Worm (Caenorhabditis elegans) whole organism, young adult: ENCODE measurements around the gene ins-16.

Source experiments
- B0019.2 ChIP-seq: fragments of 200-800 bp; sonication (Bioruptor generic); conservative IDR thresholded peaks from 2 replicates; pipeline ENCODE4 v1.3.6; 2022; ENCODE audit warnings: missing genetic modification reagents, missing genetic modification characterization, missing compliant biosample characterization
- B0035.1 ChIP-seq: sonication (generic microtip); optimal IDR thresholded peaks from 2 replicates; lab custom pipeline; 2016; ENCODE audit warnings: missing genetic modification characterization, mild to moderate bottlenecking, missing compliant biosample characterization, missing genotype, missing genetic modification reagents
- B0336.3 ChIP-seq: fragments of 200-800 bp; sonication (Bioruptor generic); IDR thresholded peaks from 2 replicates; pipeline ENCODE4 v1.3.6; 2022; ENCODE audit warnings: missing genetic modification characterization, missing compliant biosample characterization
- D2030.7 ChIP-seq: fragments of 200-800 bp; sonication (Bioruptor generic); IDR thresholded peaks from 2 replicates; pipeline ENCODE4 v1.3.6; 2022; ENCODE audit warnings: missing genetic modification reagents, missing genetic modification characterization, missing compliant biosample characterization
- F49E8.2 ChIP-seq: sonication (generic microtip); optimal IDR thresholded peaks from 3 replicates; lab custom pipeline; 2017; ENCODE audit warnings: missing genetic modification characterization, mild to moderate bottlenecking, missing compliant biosample characterization, antibody characterized with exemption, moderate library complexity; ENCODE audit not compliant: insufficient read depth
- F57A8.1 ChIP-seq: fragments of 200-800 bp; sonication (Bioruptor generic); optimal IDR thresholded peaks from 2 replicates; lab custom pipeline; 2018; ENCODE audit warnings: mild to moderate bottlenecking, missing genetic modification characterization, moderate library complexity, missing compliant biosample characterization
- F57C9.4 ChIP-seq: sonication (generic microtip); optimal IDR thresholded peaks from 2 replicates; lab custom pipeline; 2017; ENCODE audit warnings: mild to moderate bottlenecking, missing genetic modification characterization, missing compliant biosample characterization
- K11D2.4 ChIP-seq: fragments of 200-800 bp; sonication (Bioruptor generic); IDR thresholded peaks from 2 replicates; pipeline ENCODE4 v1.3.6; 2022; ENCODE audit warnings: missing genetic modification reagents, missing genetic modification characterization, missing compliant biosample characterization
- Y53F4B.3 ChIP-seq: fragments of 200-800 bp; sonication (Bioruptor generic); IDR thresholded peaks from 2 replicates; pipeline ENCODE4 v1.3.6; 2022; ENCODE audit warnings: missing genetic modification reagents, missing genetic modification characterization, missing compliant biosample characterization
- Y56A3A.18 ChIP-seq: fragments of 200-800 bp; sonication (Bioruptor generic); IDR thresholded peaks from 2 replicates; pipeline ENCODE4 v1.3.6; 2022; ENCODE audit warnings: missing genetic modification reagents, missing genetic modification characterization, missing compliant biosample characterization
- Y95B8A.8 ChIP-seq: fragments of 200-800 bp; sonication (Bioruptor generic); IDR thresholded peaks from 2 replicates; pipeline ENCODE4 v1.3.6; 2022; ENCODE audit warnings: missing genetic modification reagents, missing genetic modification characterization, missing compliant biosample characterization
- ZK185.1 ChIP-seq: sonication (generic microtip); optimal IDR thresholded peaks from 2 replicates; lab custom pipeline; 2016; ENCODE audit warnings: mild to moderate bottlenecking, missing genetic modification characterization, missing compliant biosample characterization; ENCODE audit not compliant: poor library complexity, severe bottlenecking
- akir-1 ChIP-seq: fragments of 200-800 bp; sonication (Bioruptor generic); optimal IDR thresholded peaks from 2 replicates; lab custom pipeline; 2018; ENCODE audit warnings: mild to moderate bottlenecking, missing genetic modification characterization, moderate library complexity, missing compliant biosample characterization
- aptf-2 ChIP-seq: fragments of 200-800 bp; sonication (Bioruptor generic); conservative IDR thresholded peaks from 2 replicates; pipeline ENCODE4 v1.3.6; 2022; ENCODE audit warnings: missing genetic modification reagents, missing genetic modification characterization, missing compliant biosample characterization
- aptf-3 ChIP-seq: fragments of 200-800 bp; sonication (Bioruptor generic); IDR thresholded peaks from 2 replicates; pipeline ENCODE4 v1.3.6; 2022; ENCODE audit warnings: missing genetic modification characterization, missing compliant biosample characterization
- athp-1 ChIP-seq: sonication (generic microtip); optimal IDR thresholded peaks from 2 replicates; lab custom pipeline; 2017; ENCODE audit warnings: mild to moderate bottlenecking, missing genetic modification characterization, missing compliant biosample characterization
- attf-5 ChIP-seq: fragments of 200-800 bp; sonication (Bioruptor generic); optimal IDR thresholded peaks from 2 replicates; lab custom pipeline; 2018; ENCODE audit warnings: mild to moderate bottlenecking, missing genetic modification characterization, missing compliant biosample characterization
- cebp-1 ChIP-seq, 2 experiments: fragments of 200-800 bp in 1 of 2; sonication (Bioruptor generic) in 1 of 2; sonication (generic microtip) in 1 of 2; IDR thresholded peaks in 1 of 2; optimal IDR thresholded peaks in 1 of 2; 2 replicates each; pipeline versions ENCODE4 v1.3.6 to Lab custom; 2017 to 2022; ENCODE audit warnings: missing compliant biosample characterization in 2 of 2, missing genetic modification characterization in 2 of 2, mild to moderate bottlenecking in 1 of 2, missing genetic modification reagents in 1 of 2, moderate library complexity in 1 of 2
- ceh-100 ChIP-seq: fragments of 200-800 bp; sonication (Bioruptor generic); IDR thresholded peaks from 2 replicates; pipeline ENCODE4 v1.3.6; 2022; ENCODE audit warnings: missing genetic modification reagents, missing genetic modification characterization, missing compliant biosample characterization
- ceh-40 ChIP-seq: fragments of 200-800 bp; sonication (Bioruptor generic); IDR thresholded peaks from 2 replicates; pipeline ENCODE4 v1.3.6; 2022; ENCODE audit warnings: missing genetic modification characterization, missing compliant biosample characterization
- ceh-58 ChIP-seq: fragments of 200-800 bp; sonication (Bioruptor generic); IDR thresholded peaks from 2 replicates; pipeline ENCODE4 v1.3.6; 2022; ENCODE audit warnings: missing genetic modification characterization, missing compliant biosample characterization
- die-1 ChIP-seq: sonication (generic microtip); optimal IDR thresholded peaks from 2 replicates; lab custom pipeline; 2016; ENCODE audit warnings: missing genotype, mild to moderate bottlenecking, missing genetic modification characterization, missing compliant biosample characterization
- ekl-4 ChIP-seq: fragments of 200-800 bp; sonication (Bioruptor generic); IDR thresholded peaks from 2 replicates; pipeline ENCODE4 v1.3.6; 2022; ENCODE audit warnings: missing genetic modification reagents, missing genetic modification characterization, missing compliant biosample characterization
- him-1 ChIP-seq: sonication (generic microtip); optimal IDR thresholded peaks from 2 replicates; lab custom pipeline; 2016; ENCODE audit warnings: missing genotype, missing genetic modification reagents, missing genetic modification characterization, missing compliant biosample characterization
- hlh-12 ChIP-seq: sonication (generic microtip); optimal IDR thresholded peaks from 2 replicates; lab custom pipeline; 2016; ENCODE audit warnings: missing genetic modification characterization, missing compliant biosample characterization
- hmg-1.2 ChIP-seq: fragments of 200-800 bp; sonication (Bioruptor generic); IDR thresholded peaks from 2 replicates; pipeline ENCODE4 v1.3.6; 2022; ENCODE audit warnings: missing genetic modification reagents, missing genetic modification characterization, missing compliant biosample characterization
- hmg-20 ChIP-seq: fragments of 200-800 bp; sonication (Bioruptor generic); IDR thresholded peaks from 2 replicates; pipeline ENCODE4 v1.3.6; 2022; ENCODE audit warnings: missing genetic modification reagents, missing genetic modification characterization, missing compliant biosample characterization
- hrde-1 ChIP-seq: sonication (generic microtip); optimal IDR thresholded peaks from 2 replicates; lab custom pipeline; 2016; ENCODE audit warnings: missing genetic modification characterization, mild to moderate bottlenecking, missing compliant biosample characterization, moderate library complexity, missing genotype, missing genetic modification reagents, borderline replicate concordance
- let-526 ChIP-seq: fragments of 200-800 bp; sonication (Bioruptor generic); IDR thresholded peaks from 2 replicates; pipeline ENCODE4 v1.3.6; 2022; ENCODE audit warnings: missing genetic modification reagents, missing genetic modification characterization, missing compliant biosample characterization
- let-607 ChIP-seq, 2 experiments: fragments of 200-800 bp in 1 of 2; sonication (Bioruptor generic) in 1 of 2; sonication (generic microtip) in 1 of 2; optimal IDR thresholded peaks; 2 replicates each; lab custom pipeline; 2016 to 2018; ENCODE audit warnings: mild to moderate bottlenecking in 2 of 2, missing compliant biosample characterization in 2 of 2, missing genetic modification characterization in 2 of 2, moderate library complexity in 2 of 2, missing genotype in 1 of 2
- lin-35 ChIP-seq, 3 experiments: fragments of 150-350 bp in 2 of 3; sonication (generic microtip) in 1 of 3; optimal IDR thresholded peaks; 2 replicates each; lab custom pipeline; 2014 to 2018; ENCODE audit warnings: missing biosample characterization in 3 of 3, missing genetic modification characterization in 3 of 3, missing genetic modification reagents in 3 of 3
- lir-1 ChIP-seq: fragments of 200-800 bp; sonication (Bioruptor generic); conservative IDR thresholded peaks from 2 replicates; pipeline ENCODE4 v1.3.6; 2022; ENCODE audit warnings: missing genetic modification reagents, missing genetic modification characterization, missing compliant biosample characterization
- madf-3 ChIP-seq: fragments of 200-800 bp; sonication (Bioruptor generic); IDR thresholded peaks from 2 replicates; pipeline ENCODE4 v1.3.6; 2022; ENCODE audit warnings: missing genetic modification reagents, missing genetic modification characterization, missing compliant biosample characterization
- madf-8 ChIP-seq: fragments of 200-800 bp; sonication (Bioruptor generic); conservative IDR thresholded peaks from 2 replicates; pipeline ENCODE4 v1.3.6; 2022; ENCODE audit warnings: missing genetic modification reagents, missing genetic modification characterization, missing compliant biosample characterization
- nfya-1 ChIP-seq: sonication (generic microtip); optimal IDR thresholded peaks from 2 replicates; lab custom pipeline; 2017; ENCODE audit warnings: antibody characterized with exemption, missing compliant biosample characterization, missing genetic modification characterization, borderline replicate concordance; ENCODE audit not compliant: insufficient read depth
- pha-4 ChIP-seq: fragments of 150-350 bp; sonication (generic microtip); optimal IDR thresholded peaks from 2 replicates; lab custom pipeline; 2014; ENCODE audit warnings: missing biosample characterization, missing genetic modification reagents, missing genetic modification characterization
- repo-1 ChIP-seq: sonication (generic microtip); optimal IDR thresholded peaks from 2 replicates; lab custom pipeline; 2017; ENCODE audit warnings: mild to moderate bottlenecking, missing genetic modification characterization, missing compliant biosample characterization
- sdz-38 ChIP-seq: sonication (generic microtip); optimal IDR thresholded peaks from 2 replicates; lab custom pipeline; 2016; ENCODE audit warnings: missing genotype, missing genetic modification characterization, missing compliant biosample characterization
- tbp1 ChIP-seq: fragments of 200-800 bp; sonication (Bioruptor generic); optimal IDR thresholded peaks from 2 replicates; lab custom pipeline; 2018; ENCODE audit warnings: mild to moderate bottlenecking, missing genetic modification characterization, missing compliant biosample characterization
- tbx-9 ChIP-seq: sonication (generic microtip); optimal IDR thresholded peaks from 2 replicates; lab custom pipeline; 2016; ENCODE audit warnings: borderline replicate concordance, missing genetic modification characterization, inconsistent platforms, missing compliant biosample characterization
- tlf-1 ChIP-seq: fragments of 200-800 bp; sonication (Bioruptor generic); optimal IDR thresholded peaks from 2 replicates; lab custom pipeline; 2018; ENCODE audit warnings: mild to moderate bottlenecking, missing genetic modification characterization, missing compliant biosample characterization
- unc-130 ChIP-seq: sonication (generic microtip); optimal IDR thresholded peaks from 2 replicates; lab custom pipeline; 2016; ENCODE audit warnings: missing genetic modification reagents, missing genetic modification characterization, missing compliant biosample characterization
- zfh-2 ChIP-seq: fragments of 200-800 bp; sonication (Bioruptor generic); conservative IDR thresholded peaks from 2 replicates; pipeline ENCODE4 v1.3.6; 2022; ENCODE audit warnings: missing genetic modification reagents, missing genetic modification characterization, missing compliant biosample characterization
- ztf-26 ChIP-seq: sonication (generic microtip); optimal IDR thresholded peaks from 2 replicates; lab custom pipeline; 2017; ENCODE audit warnings: missing genetic modification characterization, missing compliant biosample characterization
- ztf-3 ChIP-seq: fragments of 200-800 bp; sonication (Bioruptor generic); optimal IDR thresholded peaks from 2 replicates; lab custom pipeline; 2018; ENCODE audit warnings: mild to moderate bottlenecking, missing genetic modification characterization, missing compliant biosample characterization

Gene ins-16

DNA sequence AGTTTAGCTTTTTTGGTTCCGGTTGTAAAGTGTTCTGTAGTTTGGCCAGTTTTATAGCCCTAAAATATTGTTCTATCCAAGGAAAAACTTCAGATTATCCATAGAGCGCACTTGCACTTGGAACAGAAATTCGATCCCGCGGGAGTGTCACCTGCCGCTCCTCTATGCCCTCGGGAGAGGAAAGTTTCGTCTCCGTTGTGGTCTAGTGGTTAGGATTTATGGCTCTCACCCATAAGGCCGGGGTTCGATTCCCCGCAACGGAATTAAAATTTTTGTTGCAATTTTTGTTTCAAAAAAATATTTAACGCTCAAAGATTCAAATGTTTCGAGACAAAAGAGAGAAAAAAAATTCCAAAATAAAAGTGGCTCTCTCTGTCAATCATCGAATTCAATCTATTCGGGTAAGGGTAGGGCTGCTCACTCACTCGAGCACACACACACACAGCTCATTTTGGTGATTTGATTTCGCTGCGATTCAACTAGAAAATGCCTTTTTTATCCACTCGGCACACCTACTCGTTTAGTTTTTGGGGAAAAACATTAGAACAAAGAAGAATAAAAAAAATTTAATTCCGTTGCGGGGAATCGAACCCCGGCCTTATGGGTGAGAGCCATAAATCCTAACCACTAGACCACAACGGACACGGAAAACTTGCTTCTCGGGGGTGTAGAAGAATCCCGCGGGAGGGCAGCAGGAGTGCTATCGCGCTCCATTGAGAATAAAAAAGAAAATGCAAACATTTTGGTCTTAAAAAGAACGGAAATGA is 28.2 kb downstream of the ins-16 start (continued):
- TF ChIP-seq B0019.2 (GFP tag; lab: Robert Waterston, UW), result peak; percentile 48; the same call in 1 of the 2 replicates
- no peak for TF ChIP-seq hlh-12 (tag; lab: Kevin White, UChicago)
- TF ChIP-seq ztf-3 (GFP tag; lab: Kevin White, UChicago), result no peak
- TF ChIP-seq B0035.1, result no peak
- peak in 1 of 3 experiments; percentile 7 for TF ChIP-seq lin-35 (GFP tag; optimal IDR thresholded peaks at IDR 0.05; lab: Kevin White, UChicago)
- peak; percentile 71 for TF ChIP-seq Y56A3A.18 (GFP tag; lab: Robert Waterston, UW)
- no peak for TF ChIP-seq attf-5 (GFP tag; lab: Kevin White, UChicago)
- TF ChIP-seq F57C9.4 (tag; lab: Kevin White, UChicago), result no peak
- TF ChIP-seq him-1 (tag; lab: Kevin White, UChicago), result peak; percentile 63
- peak; percentile 9; the same call in 1 of the 2 replicates for TF ChIP-seq B0336.3 (GFP tag; lab: Robert Waterston, UW)
- no peak for TF ChIP-seq unc-130
- TF ChIP-seq tbx-9 (tag; lab: Kevin White, UChicago), result no peak
- TF ChIP-seq hmg-1.2 (GFP tag; lab: Robert Waterston, UW), result peak; percentile 72
- peak; percentile 58 for TF ChIP-seq hrde-1 (tag; lab: Kevin White, UChicago)
- no peak for TF ChIP-seq ZK185.1 (tag; lab: Kevin White, UChicago)
- TF ChIP-seq lir-1 (GFP tag; lab: Robert Waterston, UW), result no peak
- TF ChIP-seq sdz-38, result no peak
- TF ChIP-seq ceh-40, result peak; percentile 68; the same call in 1 of the 2 replicates
- no peak for TF ChIP-seq ceh-58 (GFP tag; lab: Robert Waterston, UW)
- TF ChIP-seq Y53F4B.3 (GFP tag; lab: Robert Waterston, UW), result peak; percentile 23; the same call in 1 of the 2 replicates
- TF ChIP-seq ekl-4, result no peak; the same call in 1 of the 2 replicates
- TF ChIP-seq madf-8 (GFP tag; lab: Robert Waterston, UW), result 0 out of 2 replicates have a peak, but pooled peaks have one; percentile 7
- no peak for TF ChIP-seq Y95B8A.8 (GFP tag; lab: Robert Waterston, UW)
- no peak for TF ChIP-seq pha-4
- no peak for TF ChIP-seq let-607 (tag; optimal IDR thresholded peaks at IDR 0.05; lab: Kevin White, UChicago)
- TF ChIP-seq K11D2.4 (GFP tag; lab: Robert Waterston, UW), result no peak; the same call in 1 of the 2 replicates
- TF ChIP-seq let-526 (GFP tag; lab: Robert Waterston, UW), result no peak
- no peak for TF ChIP-seq zfh-2 (GFP tag; lab: Robert Waterston, UW)
- TF ChIP-seq madf-3 (GFP tag; lab: Robert Waterston, UW), result no peak
- TF ChIP-seq akir-1 (GFP tag; lab: Kevin White, UChicago), result no peak
- TF ChIP-seq ztf-26 (tag; lab: Kevin White, UChicago), result no peak
- TF ChIP-seq nfya-1 (tag; lab: Kevin White, UChicago), result no peak
- peak; percentile 21; the same call in 1 of the 2 replicates for TF ChIP-seq ceh-100 (GFP tag; lab: Robert Waterston, UW)
- peak; percentile 68 for TF ChIP-seq die-1 (tag; lab: Kevin White, UChicago)
- TF ChIP-seq aptf-2, result 0 out of 2 replicates have a peak, but pooled peaks have one; percentile 33
- TF ChIP-seq hmg-20 (GFP tag; lab: Robert Waterston, UW), result peak; percentile 72; the same call in 1 of the 2 replicates
- peak; percentile 35 for TF ChIP-seq repo-1 (tag; lab: Kevin White, UChicago)
- peak; percentile 81 for TF ChIP-seq D2030.7 (GFP tag; lab: Robert Waterston, UW)
- TF ChIP-seq athp-1, result no peak
- no peak for TF ChIP-seq F49E8.2 (tag; lab: Kevin White, UChicago)
- TF ChIP-seq tbp1, result peak; percentile 97
- TF ChIP-seq aptf-3 (GFP tag; lab: Robert Waterston, UW), result no peak
- no peak for TF ChIP-seq tlf-1 (GFP tag; lab: Kevin White, UChicago)
- 0 out of 2 replicates have a peak, but pooled peaks have one; percentile 17 for TF ChIP-seq cebp-1 (GFP tag; IDR thresholded peaks at IDR 0.05; lab: Robert Waterston, UW)
- TF ChIP-seq cebp-1 (tag; optimal IDR thresholded peaks at IDR 0.05; lab: Kevin White, UChicago), result peak; percentile 23
- TF ChIP-seq F57A8.1, result no peak
